Worm (Caenorhabditis elegans) whole organism, L4 larva: Measurements from ENCODE around the gene Y67D2.2.

Experiments
- T20F7.1 ChIP-seq: fragments of 200-800 bp; sonication (Bioruptor generic); optimal IDR thresholded peaks from 2 replicates; lab custom pipeline; 2018; ENCODE audit warnings: mild to moderate bottlenecking, missing genetic modification characterization, missing compliant biosample characterization
- ama-1 ChIP-seq: fragments of 150-350 bp; optimal IDR thresholded peaks from 2 replicates; lab custom pipeline; 2014; ENCODE audit warnings: inconsistent platforms, mixed read lengths
- arid-1 ChIP-seq: fragments of 200-800 bp; sonication (Bioruptor generic); conservative IDR thresholded peaks from 2 replicates; pipeline ENCODE4 v1.3.6; 2022; ENCODE audit warnings: missing genetic modification reagents, missing genetic modification characterization, missing compliant biosample characterization
- ces-1 ChIP-seq: fragments of 150-350 bp; sonication (generic microtip); optimal IDR thresholded peaks from 4 replicates; lab custom pipeline; 2014; ENCODE audit warnings: missing biosample characterization, missing genetic modification reagents, missing genetic modification characterization
- hlh-11 ChIP-seq: fragments of 200-800 bp; sonication (Bioruptor generic); optimal IDR thresholded peaks from 2 replicates; lab custom pipeline; 2018; ENCODE audit warnings: mild to moderate bottlenecking, missing genetic modification characterization, missing compliant biosample characterization
- mep-1 ChIP-seq: fragments of 150-350 bp; sonication (generic microtip); optimal IDR thresholded peaks from 3 replicates; lab custom pipeline; 2014; ENCODE audit warnings: missing biosample characterization, missing genetic modification characterization
- nhr-76 ChIP-seq: fragments of 150-350 bp; optimal IDR thresholded peaks from 2 replicates; lab custom pipeline; 2014; ENCODE audit warnings: missing biosample characterization, missing genetic modification characterization
- pha-4 ChIP-seq, 2 experiments: fragments of 150-350 bp in 1 of 2; fragments of 200-800 bp in 1 of 2; sonication (Bioruptor generic) in 1 of 2; IDR thresholded peaks in 1 of 2; optimal IDR thresholded peaks in 1 of 2; 2 replicates each; pipeline versions ENCODE4 v1.3.6 to Lab custom; 2014 to 2022; ENCODE audit warnings: missing genetic modification characterization in 2 of 2, missing genetic modification reagents in 2 of 2, missing biosample characterization in 1 of 2, missing compliant biosample characterization in 1 of 2
- snpc-4 ChIP-seq: fragments of 150-350 bp; optimal IDR thresholded peaks from 2 replicates; lab custom pipeline; 2014; ENCODE audit warnings: missing biosample characterization, missing genetic modification characterization
- unc-39 ChIP-seq: sonication (generic microtip); optimal IDR thresholded peaks from 2 replicates; lab custom pipeline; 2017; ENCODE audit warnings: missing biosample characterization, missing genetic modification characterization

ce11 chrIII:1540100-1540695, 18.4 kb upstream of the Y67D2.2 start, which contains the start of the genes Y67D2.5 and cisd-3.2:
- TF ChIP-seq nhr-76 = no peak
- no peak for TF ChIP-seq pha-4 (GFP tag; IDR thresholded peaks at IDR 0.05; lab: Robert Waterston, UW)
- TF ChIP-seq pha-4 (tag; optimal IDR thresholded peaks at IDR 0.05; lab: Kevin White, UChicago) = no peak
- no peak for TF ChIP-seq ces-1 (GFP tag; lab: Kevin White, UChicago)
- no peak for TF ChIP-seq mep-1
- no peak for TF ChIP-seq T20F7.1
- TF ChIP-seq hlh-11 = no peak
- TF ChIP-seq unc-39 (tag; lab: Kevin White, UChicago) = no peak
- no peak for TF ChIP-seq arid-1 (GFP tag; lab: Robert Waterston, UW)
- no peak for TF ChIP-seq snpc-4
- TF ChIP-seq ama-1 (lab: Kevin White, UChicago) = no peak
